Worm (Caenorhabditis elegans) whole organism, mixed stage, embryonic: ENCODE data around the gene str-236.

Experiments used
- ceh-83 ChIP-seq: fragments of 200-800 bp; sonication (Bioruptor generic); optimal IDR thresholded peaks from 2 replicates; lab custom pipeline; 2018; ENCODE audit warnings: mild to moderate bottlenecking, missing genetic modification characterization, missing compliant biosample characterization
- elt-1 ChIP-seq: sonication (generic microtip); optimal IDR thresholded peaks from 2 replicates; lab custom pipeline; 2017; ENCODE audit warnings: missing genetic modification characterization, mild to moderate bottlenecking, missing compliant biosample characterization, antibody characterized with exemption, moderate library complexity, borderline replicate concordance; ENCODE audit not compliant: insufficient read depth
- elt-3 ChIP-seq: fragments of 150-350 bp; optimal IDR thresholded peaks from 2 replicates; lab custom pipeline; 2014; ENCODE audit warnings: missing biosample characterization, missing genetic modification characterization
- lin-13 ChIP-seq: fragments of 150-350 bp; optimal IDR thresholded peaks from 2 replicates; lab custom pipeline; 2014; ENCODE audit warnings: missing biosample characterization, missing genetic modification characterization
- nhr-28 ChIP-seq: fragments of 150-350 bp; optimal IDR thresholded peaks from 2 replicates; lab custom pipeline; 2014; ENCODE audit warnings: missing biosample characterization, missing genetic modification characterization
- pha-4 ChIP-seq: fragments of 150-350 bp; optimal IDR thresholded peaks from 2 replicates; lab custom pipeline; 2018; ENCODE audit warnings: missing biosample characterization, missing genetic modification reagents, missing genetic modification characterization
- snpc-4 ChIP-seq: fragments of 150-350 bp; optimal IDR thresholded peaks from 2 replicates; lab custom pipeline; 2014; ENCODE audit warnings: missing biosample characterization, missing genetic modification characterization
- tbx-8 ChIP-seq: fragments of 200-800 bp; sonication (Bioruptor generic); optimal IDR thresholded peaks from 2 replicates; lab custom pipeline; 2018; ENCODE audit warnings: mild to moderate bottlenecking, missing genetic modification characterization, moderate library complexity, missing compliant biosample characterization
- ztf-11 ChIP-seq: fragments of 150-350 bp; optimal IDR thresholded peaks from 2 replicates; lab custom pipeline; 2014; ENCODE audit warnings: missing biosample characterization, missing genetic modification characterization

- TF ChIP-seq ztf-11 (tag; lab: Kevin White, UChicago) (no peak), lin-13 (tag; lab: Kevin White, UChicago) (no peak), elt-3 (tag; lab: Kevin White, UChicago) (no peak), elt-1 (tag; lab: Kevin White, UChicago) (no peak), ceh-83 (no peak), tbx-8 (GFP tag; lab: Kevin White, UChicago) (no peak), pha-4 (tag; lab: Kevin White, UChicago) (no peak), nhr-28 (tag; lab: Kevin White, UChicago) (no peak), snpc-4 (tag; lab: Kevin White, UChicago) (no peak)
These were observed 36.4 kb downstream of the str-236 start, which contains the start of gene C38C3.6 for ce11 chrV:1491510-1491909.
